Worm (Caenorhabditis elegans): Measurements from ENCODE around the gene ckb-4.
"Not testable (repeated sequence)": the region's sequence is repeated elsewhere in the genome, so short reads cannot be mapped to it uniquely, and the experiment has no call there.

ckb-4 gene

ce11 chrV:2151458-2151857 is 42.2 kb upstream of the ckb-4 start, which contains the start of gene srbc-24:
srbc-24 (plus strand) TSS chrV:2151758.
- TF ChIP-seq jun-1 (tag; optimal IDR thresholded peaks at IDR 0.05) (no peak), grh-1 (GFP tag; IDR thresholded peaks at IDR 0.05) (no peak), nhr-84 (tag; optimal IDR thresholded peaks at IDR 0.05) (no peak), nhr-237 (tag; optimal IDR thresholded peaks at IDR 0.05) (no peak), unc-130 (tag; optimal IDR thresholded peaks at IDR 0.05) (no peak), blmp-1 (tag; optimal IDR thresholded peaks at IDR 0.05) (no peak), lin-39 (tag; optimal IDR thresholded peaks at IDR 0.05) (no peak), efl-3 (GFP tag; optimal IDR thresholded peaks at IDR 0.05) (no peak), ceh-88 (GFP tag; IDR thresholded peaks at IDR 0.05) (no peak), mab-9 (GFP tag; IDR thresholded peaks at IDR 0.05) (no peak), pag-3 (tag; optimal IDR thresholded peaks at IDR 0.05; ENCODE audit: borderline replicate concordance, insufficient read depth) (no peak), F16B12.6 (tag; optimal IDR thresholded peaks at IDR 0.05) (no peak), tlp-1 (tag; optimal IDR thresholded peaks at IDR 0.05) (no peak)

DNA sequence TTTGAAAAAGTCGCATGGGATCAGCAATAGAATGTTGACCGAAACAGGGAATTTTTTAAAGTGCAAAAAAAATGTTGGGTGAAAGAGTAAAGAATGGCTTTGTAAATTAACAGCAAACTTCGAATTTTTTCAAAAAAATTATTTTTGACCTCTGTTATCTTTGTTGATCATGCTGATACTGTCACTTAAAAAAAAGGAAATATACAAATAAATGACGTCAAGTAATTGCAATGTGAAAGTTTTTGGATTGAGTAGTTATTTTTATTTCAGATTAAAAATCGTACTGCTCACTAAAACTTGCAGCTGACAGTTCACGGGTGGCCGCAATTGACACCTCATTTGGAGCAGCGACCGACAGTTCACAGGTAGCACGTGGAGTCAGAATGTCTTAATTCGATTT is 41.6 kb upstream of the ckb-4 start, which contains the start of gene C45H4.13:
C45H4.13 (minus strand) TSS at position 101 of the 400 bp plus-strand sequence.
- TF ChIP-seq nhr-12 (tag; optimal IDR thresholded peaks at IDR 0.05) (no peak), nhr-11 (tag; optimal IDR thresholded peaks at IDR 0.05) (no peak), isw-1 (GFP tag; IDR thresholded peaks at IDR 0.05) (no peak), mep-1 (tag; optimal IDR thresholded peaks at IDR 0.05) (no peak), fkh-4 (tag; optimal IDR thresholded peaks at IDR 0.05; ENCODE audit: borderline replicate concordance) (no peak), elt-3 (tag; optimal IDR thresholded peaks at IDR 0.05) (no peak), nhr-90 (tag; optimal IDR thresholded peaks at IDR 0.05; ENCODE audit: poor library complexity) (no peak)

DNA sequence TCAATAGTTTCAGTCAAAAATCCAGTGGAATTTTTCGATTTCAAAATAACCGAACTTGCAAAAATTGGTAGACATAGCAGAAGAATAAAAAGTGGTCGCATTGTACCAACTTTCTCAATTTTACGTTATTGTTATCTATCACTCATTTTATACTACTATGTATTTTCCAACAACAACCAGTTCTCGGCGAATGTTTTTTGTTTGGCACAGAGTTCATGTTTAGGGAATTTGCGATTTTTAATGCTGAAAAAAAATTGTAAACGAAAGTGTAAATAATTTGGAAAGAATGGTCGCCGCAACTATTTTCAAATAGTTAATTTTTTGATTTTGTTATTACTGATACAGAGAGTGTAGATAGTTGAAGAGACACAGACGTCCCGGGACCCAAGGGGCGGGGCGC is 40.2 kb upstream of the ckb-4 start, which contains the start of gene C45H4.21:
C45H4.21 (minus strand) TSS at position 101 of the 400 bp plus-strand sequence.
- TF ChIP-seq lin-15B (tag; optimal IDR thresholded peaks at IDR 0.05) (no peak), efl-1 (optimal IDR thresholded peaks at IDR 0.05) (no peak), efl-1 (GFP tag; optimal IDR thresholded peaks at IDR 0.05 in 1 of 2) (peak in 1 of 2 experiments; percentile 39)

- TF ChIP-seq zip-4 (GFP tag; optimal IDR thresholded peaks at IDR 0.05) = no peak
- TF ChIP-seq dpl-1 (GFP tag; optimal IDR thresholded peaks at IDR 0.05) = no peak
- TF ChIP-seq Y116A8C.19 (tag; optimal IDR thresholded peaks at IDR 0.05; ENCODE audit: borderline replicate concordance) = no peak
- TF ChIP-seq nhr-85 (tag) = no peak
- TF ChIP-seq elt-3 (tag; optimal IDR thresholded peaks at IDR 0.05) = peak in 1 of 6 experiments; percentile 3
- no peak for TF ChIP-seq nhr-11 (tag; optimal IDR thresholded peaks at IDR 0.05)
- TF ChIP-seq mab-9 (GFP tag; IDR thresholded peaks at IDR 0.05) = no peak
These were observed 37.6 kb upstream of the ckb-4 start, which contains the start of gene srbc-20 for ce11 chrV:2146795-2147194. srbc-20 (plus strand) TSS chrV:2147095.

DNA sequence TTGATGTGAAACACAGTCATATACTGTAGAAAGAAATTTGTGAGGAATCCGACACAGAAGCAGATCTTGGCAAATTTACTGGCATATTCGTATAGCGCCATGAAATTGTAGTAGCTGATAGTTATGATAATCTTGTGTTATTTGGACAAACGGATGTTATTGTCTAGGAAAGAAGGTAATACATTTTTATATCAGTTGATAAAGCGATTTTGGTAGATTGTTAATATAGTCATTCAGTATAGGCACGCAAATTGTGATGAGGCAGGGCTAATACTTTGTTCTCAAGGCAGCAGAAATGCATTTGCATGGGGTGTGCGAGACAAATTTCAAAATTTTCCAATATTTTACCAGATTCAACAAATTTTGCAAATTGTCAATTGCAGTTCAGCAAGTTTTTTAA is 36.8 kb upstream of the ckb-4 start, which contains the start of gene str-52:
str-52 (minus strand) TSS at position 101 of the 400 bp plus-strand sequence.
- TF ChIP-seq unc-130 (tag; optimal IDR thresholded peaks at IDR 0.05) (no peak), unc-30 (tag; optimal IDR thresholded peaks at IDR 0.05) (no peak), alr-1 (tag; optimal IDR thresholded peaks at IDR 0.05; ENCODE audit: borderline replicate concordance) (no peak), mab-9 (GFP tag; IDR thresholded peaks at IDR 0.05) (no peak), efl-1 (optimal IDR thresholded peaks at IDR 0.05) (no peak), efl-1 (GFP tag; optimal IDR thresholded peaks at IDR 0.05 in 1 of 2) (peak in 1 of 2 experiments; percentile 28), lin-39 (tag; optimal IDR thresholded peaks at IDR 0.05) (no peak), sox-4 (tag; optimal IDR thresholded peaks at IDR 0.05) (no peak), xbp-1 (tag; optimal IDR thresholded peaks at IDR 0.05) (no peak)

DNA sequence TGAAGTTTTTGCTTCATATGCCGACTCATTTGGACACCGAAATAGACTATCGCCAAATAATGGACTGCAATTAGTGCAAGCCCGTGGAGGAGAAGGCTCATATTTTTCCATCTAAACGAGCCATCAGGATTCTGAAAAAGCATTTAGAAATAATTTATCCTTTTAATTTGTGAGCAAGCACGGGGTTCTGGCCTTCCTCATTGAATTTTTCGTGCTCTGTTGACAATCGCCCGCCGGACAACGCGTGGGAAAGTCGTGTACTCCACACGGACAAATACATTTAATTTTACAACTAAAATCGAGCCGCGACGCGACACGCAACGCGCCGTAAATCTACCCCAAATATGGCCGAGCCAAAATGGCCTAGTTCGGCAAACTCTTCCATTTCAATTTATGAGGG is 35.2 kb upstream of the ckb-4 start, which contains the start of gene F22F7.12:
F22F7.12 (minus strand) TSS at position 101 of the 400 bp plus-strand sequence.
- not testable (repeated sequence) for TF ChIP-seq isw-1 (GFP tag; IDR thresholded peaks at IDR 0.05); egl-13 (tag; optimal IDR thresholded peaks at IDR 0.05); mdl-1 (tag; optimal IDR thresholded peaks at IDR 0.05)

Data from whole organism, L1 larva.